Fruit fly (Drosophila melanogaster): ENCODE data around the gene bur.

The bur gene

dm6 chr2L:21148242-21148641 is 31.2 kb downstream of the bur start, which contains the start of gene del:
del (minus strand) TSS chr2L:21148546.
- TF ChIP-seq ewg (GFP tag; optimal IDR thresholded peaks at IDR 0.05), result peak; percentile 76
- peak; percentile 58 for TF ChIP-seq gfzf (GFP tag; optimal IDR thresholded peaks at IDR 0.05)
- peak; percentile 7; the same call in 1 of the 3 replicates for TF ChIP-seq HLH4C (GFP tag; IDR thresholded peaks at IDR 0.05; ENCODE audit: partially characterized antibody)
- no peak for TF ChIP-seq Sry-δ (GFP tag; optimal IDR thresholded peaks at IDR 0.05)
- 0 out of 3 replicates have a peak, but pooled peaks have one; percentile 12 for TF ChIP-seq row (GFP tag; IDR thresholded peaks at IDR 0.05)
- no peak for TF ChIP-seq Hmr (GFP tag; optimal IDR thresholded peaks at IDR 0.05)
- TF ChIP-seq CG11696 (GFP tag; IDR thresholded peaks at IDR 0.05), result 0 out of 2 replicates have a peak, but pooled peaks have one; percentile 17
- TF ChIP-seq pzg (GFP tag; optimal IDR thresholded peaks at IDR 0.05), result peak; percentile 24

DNA sequence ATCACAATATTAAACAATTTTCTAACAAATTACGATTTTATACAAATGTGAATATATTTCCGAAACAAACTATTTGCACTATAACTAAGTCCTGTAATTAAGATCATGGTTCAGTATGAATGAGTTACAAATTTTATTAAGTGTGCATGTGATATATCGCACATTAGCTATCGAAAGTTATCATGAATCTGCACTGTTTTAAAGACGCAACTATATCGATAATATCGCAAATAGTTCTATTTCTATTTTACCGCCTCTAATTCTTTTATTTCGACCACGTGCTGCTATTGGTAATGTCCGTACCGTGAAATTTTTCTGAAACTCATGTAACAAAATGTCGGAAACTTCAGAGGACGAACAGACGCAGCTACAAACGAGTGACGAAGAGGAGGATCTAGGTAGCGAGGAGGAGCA is 36.5 kb downstream of the bur start, which contains the start of gene pths:
Gene pths (plus strand): TSS at position 258 of the 414 bp plus-strand sequence.
- TF ChIP-seq D19B (GFP tag; optimal IDR thresholded peaks at IDR 0.05), result no peak
- TF ChIP-seq Ravus (GFP tag; IDR thresholded peaks at IDR 0.05), result no peak
- peak; percentile 90 for TF ChIP-seq Dref (GFP tag; IDR thresholded peaks at IDR 0.05)
- TF ChIP-seq Mrtf (GFP tag; IDR thresholded peaks at IDR 0.05), result no peak
- no peak for TF ChIP-seq oc (tag; optimal IDR thresholded peaks at IDR 0.05)
- no peak for TF ChIP-seq wdn (GFP tag; IDR thresholded peaks at IDR 0.05)
- TF ChIP-seq Vsx1 (GFP tag; optimal IDR thresholded peaks at IDR 0.05), result no peak
- no peak for TF ChIP-seq CG10543 (GFP tag; optimal IDR thresholded peaks at IDR 0.05)
- TF ChIP-seq CG9215 (GFP tag; IDR thresholded peaks at IDR 0.05), result no peak
- no peak for TF ChIP-seq ATbp (GFP tag; optimal IDR thresholded peaks at IDR 0.05)
- no peak for TF ChIP-seq Meics (GFP tag; optimal IDR thresholded peaks at IDR 0.05)
- no peak for TF ChIP-seq CG1647 (GFP tag; optimal IDR thresholded peaks at IDR 0.05)
- TF ChIP-seq dati (GFP tag; IDR thresholded peaks at IDR 0.05), result no peak
- no peak for TF ChIP-seq Rx (GFP tag; IDR thresholded peaks at IDR 0.05)
- no peak for TF ChIP-seq peb (GFP tag; IDR thresholded peaks at IDR 0.05)
- TF ChIP-seq NC2β (GFP tag; optimal IDR thresholded peaks at IDR 0.05), result peak; percentile 60
- TF ChIP-seq CG7928 (GFP tag; optimal IDR thresholded peaks at IDR 0.05), result no peak
- no peak for TF ChIP-seq CG4282 (GFP tag; optimal IDR thresholded peaks at IDR 0.05)
- TF ChIP-seq bcd (GFP tag; optimal IDR thresholded peaks at IDR 0.05), result no peak
- TF ChIP-seq dmrt99B (tag; optimal IDR thresholded peaks at IDR 0.05), result no peak
- TF ChIP-seq Fer2 (tag; optimal IDR thresholded peaks at IDR 0.05), result no peak
- no peak for TF ChIP-seq mirr (GFP tag; optimal IDR thresholded peaks at IDR 0.05)
- TF ChIP-seq Spps (tag; optimal IDR thresholded peaks at IDR 0.05), result no peak
- TF ChIP-seq Dad (GFP tag; optimal IDR thresholded peaks at IDR 0.05), result no peak
- no peak for TF ChIP-seq Blimp-1 (GFP tag; optimal IDR thresholded peaks at IDR 0.05)
- TF ChIP-seq CG14860 (GFP tag; IDR thresholded peaks at IDR 0.05; ENCODE audit: partially characterized antibody), result peak; percentile 57; the same call in 2 of the 3 replicates
- peak; percentile 45 for TF ChIP-seq Usf (GFP tag; optimal IDR thresholded peaks at IDR 0.05)
- peak; percentile 96 for TF ChIP-seq CG2116 (GFP tag; optimal IDR thresholded peaks at IDR 0.05)
- peak; percentile 89 for TF ChIP-seq Bgb (GFP tag; IDR thresholded peaks at IDR 0.05; ENCODE audit: partially characterized antibody)
- TF ChIP-seq CG12942 (GFP tag; optimal IDR thresholded peaks at IDR 0.05), result peak; percentile 51
- no peak for TF ChIP-seq croc (GFP tag; conservative IDR thresholded peaks at IDR 0.05)
- no peak for TF ChIP-seq sc (optimal IDR thresholded peaks at IDR 0.05)
- TF ChIP-seq sc (GFP tag; optimal IDR thresholded peaks at IDR 0.05), result no peak
- peak; percentile 29 for TF ChIP-seq tx (GFP tag; optimal IDR thresholded peaks at IDR 0.05)
- TF ChIP-seq en (GFP tag; optimal IDR thresholded peaks at IDR 0.05), result no peak
- TF ChIP-seq B-H1 (GFP tag; IDR thresholded peaks at IDR 0.05), result no peak
- no peak for TF ChIP-seq h (optimal IDR thresholded peaks at IDR 0.05)
- TF ChIP-seq sug (tag; optimal IDR thresholded peaks at IDR 0.05), result peak; percentile 50
- peak in 1 of 2 experiments; percentile 38 for TF ChIP-seq chif (GFP tag; optimal IDR thresholded peaks at IDR 0.05)
- TF ChIP-seq CG1024 (GFP tag; IDR thresholded peaks at IDR 0.05), result peak; percentile 96
- peak; percentile 65; the same call in 2 of the 3 replicates for TF ChIP-seq CG7963 (GFP tag; IDR thresholded peaks at IDR 0.05; ENCODE audit: partially characterized antibody)
- TF ChIP-seq org-1 (GFP tag; optimal IDR thresholded peaks at IDR 0.05), result no peak

Measured in whole organism, embryonic.